Worm (Caenorhabditis elegans) whole organism, L1 larva: ENCODE data around the gene fbxa-61.

ENCODE experiments used
- C34B4.2 ChIP-seq: sonication (generic microtip); optimal IDR thresholded peaks from 2 replicates; lab custom pipeline; 2017; ENCODE audit warnings: mild to moderate bottlenecking, missing genetic modification characterization, missing compliant biosample characterization
- F16B12.6 ChIP-seq: fragments of 150-350 bp; optimal IDR thresholded peaks from 2 replicates; lab custom pipeline; 2014; ENCODE audit warnings: missing biosample characterization, missing genetic modification characterization
- Y116A8C.19 ChIP-seq: sonication (generic microtip); optimal IDR thresholded peaks from 2 replicates; lab custom pipeline; 2016; ENCODE audit warnings: missing compliant biosample characterization, missing genetic modification characterization, borderline replicate concordance
- aha-1 ChIP-seq: fragments of 150-350 bp; optimal IDR thresholded peaks from 2 replicates; lab custom pipeline; 2014; ENCODE audit warnings: missing biosample characterization, missing genetic modification characterization
- alr-1 ChIP-seq: fragments of 200-800 bp; sonication (Bioruptor generic); optimal IDR thresholded peaks from 2 replicates; lab custom pipeline; 2018; ENCODE audit warnings: borderline replicate concordance, mild to moderate bottlenecking, missing genetic modification characterization, missing compliant biosample characterization
- aly-2 ChIP-seq: fragments of 150-350 bp; optimal IDR thresholded peaks from 2 replicates; lab custom pipeline; 2014; ENCODE audit warnings: missing biosample characterization, missing genetic modification characterization
- ama-1 ChIP-seq: fragments of 150-350 bp; optimal IDR thresholded peaks from 2 replicates; lab custom pipeline; 2014
- ceh-8 ChIP-seq: fragments of 200-800 bp; sonication (Bioruptor generic); optimal IDR thresholded peaks from 2 replicates; lab custom pipeline; 2018; ENCODE audit warnings: mild to moderate bottlenecking, missing genetic modification characterization, moderate library complexity, missing compliant biosample characterization
- ceh-82 ChIP-seq, 3 experiments: fragments of 150-350 bp in 1 of 3; sonication (generic microtip) in 2 of 3; optimal IDR thresholded peaks; 2 replicates each; lab custom pipeline; 2014 to 2017; ENCODE audit warnings: missing biosample characterization in 3 of 3, missing genetic modification characterization in 3 of 3
- ceh-90 ChIP-seq: sonication (generic microtip); optimal IDR thresholded peaks from 2 replicates; lab custom pipeline; 2016; ENCODE audit warnings: missing genetic modification characterization, missing compliant biosample characterization
- dsc-1 ChIP-seq: sonication (generic microtip); optimal IDR thresholded peaks from 2 replicates; lab custom pipeline; 2016; ENCODE audit warnings: mild to moderate bottlenecking, missing genetic modification characterization, missing compliant biosample characterization
- efl-1 ChIP-seq, 4 experiments: fragments of 150-350 bp; optimal IDR thresholded peaks in 3 of 4; peaks in 1 of 4; 1 replicate in 1 of 4; 2 replicates in 3 of 4; lab custom pipeline; 2014; ENCODE audit warnings: missing biosample characterization in 2 of 4, missing genetic modification characterization in 2 of 4, missing genetic modification reagents in 2 of 4
- egl-27 ChIP-seq, 2 experiments: fragments of 150-350 bp in 1 of 2; sonication (generic microtip); optimal IDR thresholded peaks; 3 replicates each; lab custom pipeline; 2017 to 2018; ENCODE audit warnings: missing biosample characterization in 2 of 2, missing genetic modification characterization in 2 of 2, missing genetic modification reagents in 2 of 2
- elt-3 ChIP-seq, 6 experiments: fragments of 150-350 bp in 1 of 6; sonication (generic microtip); optimal IDR thresholded peaks; 2 replicates each; lab custom pipeline; 2017 to 2018; ENCODE audit warnings: missing biosample characterization in 6 of 6, missing genetic modification characterization in 6 of 6, inconsistent platforms in 1 of 6
- fkh-10 ChIP-seq: sonication (generic microtip); optimal IDR thresholded peaks from 2 replicates; lab custom pipeline; 2017; ENCODE audit warnings: missing biosample characterization, missing genetic modification reagents, missing genetic modification characterization
- fkh-4 ChIP-seq: sonication (generic microtip); optimal IDR thresholded peaks from 2 replicates; lab custom pipeline; 2016; ENCODE audit warnings: missing compliant biosample characterization, missing genetic modification characterization, borderline replicate concordance
- fkh-8 ChIP-seq: sonication (generic microtip); optimal IDR thresholded peaks from 2 replicates; lab custom pipeline; 2016; ENCODE audit warnings: mild to moderate bottlenecking, missing genetic modification characterization, missing compliant biosample characterization
- fos-1 ChIP-seq: fragments of 150-350 bp; optimal IDR thresholded peaks from 2 replicates; lab custom pipeline; 2014; ENCODE audit warnings: missing biosample characterization, missing genetic modification characterization
- grh-1 ChIP-seq: fragments of 200-800 bp; sonication (Bioruptor generic); IDR thresholded peaks from 2 replicates; pipeline ENCODE4 v1.3.6; 2022; ENCODE audit warnings: missing genetic modification reagents, missing genetic modification characterization, missing compliant biosample characterization
- hlh-4 ChIP-seq: sonication (generic microtip); optimal IDR thresholded peaks from 2 replicates; lab custom pipeline; 2016; ENCODE audit warnings: mild to moderate bottlenecking, missing genetic modification characterization, missing compliant biosample characterization
- irx-1 ChIP-seq: sonication (generic microtip); optimal IDR thresholded peaks from 2 replicates; lab custom pipeline; 2016; ENCODE audit warnings: missing genetic modification characterization, missing compliant biosample characterization
- isw-1 ChIP-seq: fragments of 200-800 bp; sonication (Bioruptor generic); IDR thresholded peaks from 2 replicates; pipeline ENCODE4 v1.3.6; 2022; ENCODE audit warnings: missing genetic modification characterization, missing compliant biosample characterization
- lin-14 ChIP-seq: fragments of 200-800 bp; sonication (Bioruptor generic); optimal IDR thresholded peaks from 2 replicates; lab custom pipeline; 2018; ENCODE audit warnings: mild to moderate bottlenecking, missing genetic modification characterization, moderate library complexity, missing compliant biosample characterization
- lin-35 ChIP-seq, 2 experiments: fragments of 150-350 bp; optimal IDR thresholded peaks; 2 replicates each; lab custom pipeline; 2014; ENCODE audit warnings: missing biosample characterization in 2 of 2, missing genetic modification characterization in 2 of 2, missing genetic modification reagents in 2 of 2
- lin-39 ChIP-seq: fragments of 150-350 bp; optimal IDR thresholded peaks from 2 replicates; lab custom pipeline; 2014; ENCODE audit warnings: missing biosample characterization, missing genetic modification reagents, missing genetic modification characterization
- lir-3 ChIP-seq: sonication (generic microtip); optimal IDR thresholded peaks from 2 replicates; lab custom pipeline; 2016; ENCODE audit warnings: mild to moderate bottlenecking, missing genetic modification characterization, moderate library complexity, missing compliant biosample characterization; ENCODE audit not compliant: poor library complexity
- mab-9 ChIP-seq: fragments of 200-800 bp; sonication (Bioruptor generic); IDR thresholded peaks from 2 replicates; pipeline ENCODE4 v1.3.6; 2022; ENCODE audit warnings: missing genetic modification reagents, missing genetic modification characterization, missing compliant biosample characterization
- mdl-1 ChIP-seq, 2 experiments: fragments of 150-350 bp; optimal IDR thresholded peaks; 2 replicates each; lab custom pipeline; 2014 to 2017; ENCODE audit warnings: missing biosample characterization in 2 of 2, missing genetic modification characterization in 2 of 2, inconsistent platforms in 1 of 2
- mep-1 ChIP-seq: fragments of 150-350 bp; optimal IDR thresholded peaks from 2 replicates; lab custom pipeline; 2014; ENCODE audit warnings: missing biosample characterization, missing genetic modification characterization
- nhr-11 ChIP-seq: fragments of 150-350 bp; optimal IDR thresholded peaks from 2 replicates; lab custom pipeline; 2014; ENCODE audit warnings: missing biosample characterization, missing genetic modification characterization
- nhr-12 ChIP-seq: sonication (generic microtip); optimal IDR thresholded peaks from 2 replicates; lab custom pipeline; 2017; ENCODE audit warnings: missing biosample characterization, missing genetic modification characterization
- nhr-20 ChIP-seq: sonication (generic microtip); optimal IDR thresholded peaks from 2 replicates; lab custom pipeline; 2016; ENCODE audit warnings: mild to moderate bottlenecking, missing genetic modification characterization, missing compliant biosample characterization
- nhr-28 ChIP-seq: fragments of 150-350 bp; optimal IDR thresholded peaks from 2 replicates; lab custom pipeline; 2014; ENCODE audit warnings: missing biosample characterization, missing genetic modification characterization
- nhr-71 ChIP-seq: sonication (generic microtip); optimal IDR thresholded peaks from 2 replicates; lab custom pipeline; 2016; ENCODE audit warnings: mild to moderate bottlenecking, missing genetic modification characterization, moderate library complexity, missing compliant biosample characterization
- nhr-76 ChIP-seq: sonication (generic microtip); optimal IDR thresholded peaks from 2 replicates; lab custom pipeline; 2017; ENCODE audit warnings: missing biosample characterization, missing genetic modification characterization
- nhr-77 ChIP-seq: fragments of 150-350 bp; optimal IDR thresholded peaks from 2 replicates; lab custom pipeline; 2014; ENCODE audit warnings: missing biosample characterization, missing genetic modification characterization
- nhr-84 ChIP-seq: sonication (generic microtip); optimal IDR thresholded peaks from 2 replicates; lab custom pipeline; 2017; ENCODE audit warnings: missing biosample characterization, missing genetic modification characterization
- nhr-85 ChIP-seq: sonication (generic microtip); peaks from one replicate; lab custom pipeline; 2016; ENCODE audit warnings: missing genetic modification characterization, inconsistent platforms, missing compliant biosample characterization
- nhr-90 ChIP-seq: sonication (generic microtip); optimal IDR thresholded peaks from 2 replicates; lab custom pipeline; 2016; ENCODE audit warnings: mild to moderate bottlenecking, missing genetic modification characterization, missing compliant biosample characterization; ENCODE audit not compliant: poor library complexity
- pag-3 ChIP-seq: sonication (generic microtip); optimal IDR thresholded peaks from 2 replicates; lab custom pipeline; 2017; ENCODE audit warnings: missing genetic modification characterization, mild to moderate bottlenecking, missing compliant biosample characterization, antibody characterized with exemption, borderline replicate concordance; ENCODE audit not compliant: insufficient read depth
- pax-3 ChIP-seq: fragments of 200-800 bp; sonication (Bioruptor generic); optimal IDR thresholded peaks from 2 replicates; lab custom pipeline; 2018; ENCODE audit warnings: mild to moderate bottlenecking, missing genetic modification characterization, moderate library complexity, missing compliant biosample characterization
- rnt-1 ChIP-seq: sonication (generic microtip); optimal IDR thresholded peaks from 2 replicates; lab custom pipeline; 2016; ENCODE audit warnings: mild to moderate bottlenecking, missing genetic modification characterization, moderate library complexity, missing compliant biosample characterization
- skn-1 ChIP-seq: fragments of 150-350 bp; optimal IDR thresholded peaks from 2 replicates; lab custom pipeline; 2014; ENCODE audit warnings: missing biosample characterization, missing genetic modification characterization
- sup-37 ChIP-seq: fragments of 200-800 bp; sonication (Bioruptor generic); optimal IDR thresholded peaks from 2 replicates; lab custom pipeline; 2018; ENCODE audit warnings: mild to moderate bottlenecking, missing genetic modification characterization, missing compliant biosample characterization
- tlp-1 ChIP-seq: fragments of 150-350 bp; optimal IDR thresholded peaks from 2 replicates; lab custom pipeline; 2014; ENCODE audit warnings: missing biosample characterization, missing genetic modification characterization
- unc-130 ChIP-seq: fragments of 150-350 bp; optimal IDR thresholded peaks from 2 replicates; lab custom pipeline; 2017; ENCODE audit warnings: missing biosample characterization, missing genetic modification characterization, inconsistent platforms
- unc-62 ChIP-seq: fragments of 150-350 bp; optimal IDR thresholded peaks from 2 replicates; lab custom pipeline; 2014; ENCODE audit warnings: missing biosample characterization, missing genetic modification reagents, missing genetic modification characterization
- vab-15 ChIP-seq: sonication (generic microtip); optimal IDR thresholded peaks from 2 replicates; lab custom pipeline; 2017; ENCODE audit warnings: missing genotype, mild to moderate bottlenecking, missing genetic modification characterization, missing compliant biosample characterization
- xbp-1 ChIP-seq: sonication (generic microtip); optimal IDR thresholded peaks from 2 replicates; lab custom pipeline; 2016; ENCODE audit warnings: missing genetic modification characterization, missing compliant biosample characterization
- zip-4 ChIP-seq: fragments of 200-800 bp; sonication (Bioruptor generic); optimal IDR thresholded peaks from 2 replicates; lab custom pipeline; 2018; ENCODE audit warnings: mild to moderate bottlenecking, missing genetic modification characterization, moderate library complexity, missing compliant biosample characterization
- ztf-4 ChIP-seq: fragments of 150-350 bp; optimal IDR thresholded peaks from 2 replicates; lab custom pipeline; 2014; ENCODE audit warnings: missing biosample characterization, missing genetic modification characterization

fbxa-61 gene

ce11 chrIII:1248335-1248734 is 9.5 kb downstream of the fbxa-61 start:
- no peak for TF ChIP-seq nhr-84
- no peak for TF ChIP-seq hlh-4 (tag; lab: Kevin White, UChicago)
- peak; percentile 59 for TF ChIP-seq nhr-85 (tag; lab: Kevin White, UChicago)

DNA sequence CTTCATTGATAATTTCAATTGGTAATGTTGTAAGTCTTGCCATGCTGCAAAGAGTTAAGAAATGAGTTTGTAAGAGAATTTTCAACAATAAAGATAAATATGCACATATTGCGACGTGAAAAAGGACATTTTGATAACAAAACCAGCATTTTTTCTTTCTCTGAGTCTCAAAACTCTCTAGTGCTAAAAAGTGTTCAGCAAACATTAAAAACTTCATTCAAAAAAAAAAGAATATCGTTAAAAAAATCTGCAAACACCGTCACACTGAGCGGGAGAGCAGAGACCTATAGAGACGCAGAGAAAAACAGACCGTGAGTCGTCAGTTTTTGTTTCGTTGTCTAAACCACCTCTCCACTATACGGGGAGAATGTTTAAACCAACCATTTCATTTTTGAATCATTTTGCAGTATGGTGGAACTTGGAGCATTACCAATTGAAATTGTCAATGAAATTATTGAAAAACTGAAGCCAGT is 10.3 kb downstream of the fbxa-61 start, which contains the start of the genes fbxa-76 and fbxa-77:
Gene fbxa-76 (minus strand): TSS at position 51 of the 473 bp plus-strand sequence.
Gene fbxa-77 (plus strand): TSS at position 365 of the 473 bp plus-strand sequence.
- peak; percentile 6 for TF ChIP-seq nhr-20 (tag; lab: Kevin White, UChicago)
- TF ChIP-seq aha-1 (tag; lab: Kevin White, UChicago): no peak
- peak; percentile 33 for TF ChIP-seq lin-14 (GFP tag; lab: Kevin White, UChicago)
- no peak for TF ChIP-seq elt-3 (tag; optimal IDR thresholded peaks at IDR 0.05; lab: Kevin White, UChicago)
- TF ChIP-seq nhr-12 (tag; lab: Kevin White, UChicago): no peak
- no peak for TF ChIP-seq ceh-90 (tag; lab: Kevin White, UChicago)
- TF ChIP-seq sup-37 (GFP tag; lab: Kevin White, UChicago): no peak
- TF ChIP-seq efl-1 (optimal IDR thresholded peaks at IDR 0.05; lab: Kevin White, UChicago): peak; percentile 57 to 67
- TF ChIP-seq efl-1 (GFP tag; optimal IDR thresholded peaks at IDR 0.05 in 1 of 2; lab: Kevin White, UChicago): peak; percentile 41 to 84
- peak; percentile 41 to 65 for TF ChIP-seq lin-35 (GFP tag; optimal IDR thresholded peaks at IDR 0.05; lab: Kevin White, UChicago)
- TF ChIP-seq alr-1: no peak
- no peak for TF ChIP-seq nhr-90 (tag; lab: Kevin White, UChicago)
- no peak for TF ChIP-seq dsc-1 (tag; lab: Kevin White, UChicago)
- TF ChIP-seq fkh-10: no peak
- no peak for TF ChIP-seq lin-39
- no peak for TF ChIP-seq ceh-82 (tag; optimal IDR thresholded peaks at IDR 0.05; lab: Kevin White, UChicago)
- no peak for TF ChIP-seq zip-4 (GFP tag; lab: Kevin White, UChicago)
- TF ChIP-seq mep-1 (tag; lab: Kevin White, UChicago): peak; percentile 13
- TF ChIP-seq mdl-1 (tag; optimal IDR thresholded peaks at IDR 0.05; lab: Kevin White, UChicago): peak in 1 of 2 experiments; percentile 6
- TF ChIP-seq grh-1 (GFP tag; lab: Robert Waterston, UW): no peak
- no peak for TF ChIP-seq hlh-4 (tag; lab: Kevin White, UChicago)
- TF ChIP-seq nhr-11: no peak
- peak; percentile 3 for TF ChIP-seq nhr-77
- no peak for TF ChIP-seq tlp-1 (tag; lab: Kevin White, UChicago)
- TF ChIP-seq lir-3 (tag; lab: Kevin White, UChicago): no peak
- peak; percentile 43 for TF ChIP-seq skn-1
- TF ChIP-seq aly-2 (tag; lab: Kevin White, UChicago): no peak
- TF ChIP-seq fkh-4: no peak
- no peak for TF ChIP-seq mab-9
- no peak for TF ChIP-seq pax-3 (tag; lab: Kevin White, UChicago)
- TF ChIP-seq fos-1 (tag; lab: Kevin White, UChicago): no peak
- no peak for TF ChIP-seq ama-1
- peak; percentile 20 for TF ChIP-seq nhr-71 (tag; lab: Kevin White, UChicago)
- no peak for TF ChIP-seq rnt-1 (tag; lab: Kevin White, UChicago)
- no peak for TF ChIP-seq fkh-8 (tag; lab: Kevin White, UChicago)
- no peak for TF ChIP-seq nhr-76 (tag; lab: Kevin White, UChicago)
- no peak for TF ChIP-seq Y116A8C.19
- no peak for TF ChIP-seq irx-1 (tag; lab: Kevin White, UChicago)
- TF ChIP-seq unc-130: no peak
- TF ChIP-seq vab-15 (tag; lab: Kevin White, UChicago): no peak
- TF ChIP-seq xbp-1 (tag; lab: Kevin White, UChicago): no peak
- TF ChIP-seq C34B4.2 (tag; lab: Kevin White, UChicago): no peak
- TF ChIP-seq unc-62 (GFP tag; lab: Kevin White, UChicago): no peak
- TF ChIP-seq egl-27 (tag; optimal IDR thresholded peaks at IDR 0.05; lab: Kevin White, UChicago): no peak
- no peak for TF ChIP-seq ceh-8 (GFP tag; lab: Kevin White, UChicago)
- TF ChIP-seq F16B12.6 (tag; lab: Kevin White, UChicago): peak; percentile 67
- no peak for TF ChIP-seq ztf-4 (tag; lab: Kevin White, UChicago)
- no peak for TF ChIP-seq nhr-28 (tag; lab: Kevin White, UChicago)
- no peak for TF ChIP-seq isw-1 (GFP tag; lab: Robert Waterston, UW)
- no peak for TF ChIP-seq pag-3 (tag; lab: Kevin White, UChicago)
